Worm (Caenorhabditis elegans): ENCODE results near the gene C45E5.1.

DNA sequence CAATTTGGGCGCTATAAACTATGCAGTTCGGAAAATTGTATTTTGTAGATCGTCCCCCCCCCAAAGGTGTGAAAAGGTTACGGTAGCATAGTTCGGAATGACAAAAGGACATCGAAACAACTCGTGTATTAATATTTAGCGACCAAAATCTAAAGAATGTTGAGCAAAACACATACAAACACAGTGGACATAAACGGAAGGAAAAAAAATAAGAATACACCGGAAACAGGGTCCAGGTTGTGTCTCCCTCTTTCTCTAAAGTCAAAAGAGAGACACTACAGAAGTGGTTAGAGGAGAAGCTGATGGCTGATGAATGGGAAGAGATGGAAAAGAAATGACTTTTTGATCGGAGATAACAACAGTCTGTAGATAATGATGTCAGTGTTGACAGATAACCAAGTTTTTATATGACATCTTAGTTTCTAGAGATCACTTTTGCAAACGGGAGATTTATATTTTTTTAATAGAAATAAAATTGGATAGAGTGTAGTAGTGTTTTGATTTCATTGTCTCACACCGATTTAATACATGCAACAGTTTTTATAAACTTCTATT is 36.1 kb downstream of the C45E5.1 start:
- TF ChIP-seq ama-1 (optimal IDR thresholded peaks at IDR 0.05), result no peak
- no peak for TF ChIP-seq ama-1 (GFP tag; optimal IDR thresholded peaks at IDR 0.05)
- TF ChIP-seq Y53F4B.3 (GFP tag; IDR thresholded peaks at IDR 0.05), result no peak
- no peak for TF ChIP-seq Y67H2A.10 (GFP tag; conservative IDR thresholded peaks at IDR 0.05)
- no peak for TF ChIP-seq lsl-1 (GFP tag; optimal IDR thresholded peaks at IDR 0.05)
- no peak for TF ChIP-seq ztf-18 (tag; optimal IDR thresholded peaks at IDR 0.05)
- no peak for TF ChIP-seq B0336.3 (GFP tag; IDR thresholded peaks at IDR 0.05)
- no peak for TF ChIP-seq D2030.7 (GFP tag; IDR thresholded peaks at IDR 0.05)
- TF ChIP-seq cebp-2 (GFP tag; IDR thresholded peaks at IDR 0.05), result no peak
- no peak for TF ChIP-seq mel-28 (tag; optimal IDR thresholded peaks at IDR 0.05; ENCODE audit: borderline replicate concordance)
- TF ChIP-seq ceh-58 (GFP tag; IDR thresholded peaks at IDR 0.05), result no peak

Measured in whole organism, young adult.